Fruit fly (Drosophila melanogaster): ENCODE measurements around the gene CG31294.

CG31294 gene

dm6 chr3R:15716485-15716884 is at the start of gene CG31294:
Gene CG31294 (minus strand): TSS chr3R:15716585.
- TF ChIP-seq ovo (GFP tag; optimal IDR thresholded peaks at IDR 0.05) (no peak), tj (GFP tag; optimal IDR thresholded peaks at IDR 0.05) (no peak), CG5204 (GFP tag; optimal IDR thresholded peaks at IDR 0.05) (no peak), cnc (optimal IDR thresholded peaks at IDR 0.05) (no peak), CG1620 (GFP tag; optimal IDR thresholded peaks at IDR 0.05) (no peak), Crg-1 (GFP tag; optimal IDR thresholded peaks at IDR 0.05) (no peak), CG11617 (GFP tag; optimal IDR thresholded peaks at IDR 0.05) (no peak), Hr96 (GFP tag; optimal IDR thresholded peaks at IDR 0.05) (no peak), Clk (GFP tag; optimal IDR thresholded peaks at IDR 0.05) (no peak), Mnt (GFP tag; optimal IDR thresholded peaks at IDR 0.05) (no peak), CG7101 (tag; optimal IDR thresholded peaks at IDR 0.05) (no peak), pad (GFP tag; optimal IDR thresholded peaks at IDR 0.05) (no peak), bab1 (GFP tag; optimal IDR thresholded peaks at IDR 0.05) (no peak), CG14711 (tag; optimal IDR thresholded peaks at IDR 0.05) (no peak)

dm6 chr3R:15762815-15763214 is 46.4 kb upstream of the CG31294 start, which contains the start of gene CG12784:
Gene CG12784 (plus strand): TSS chr3R:15763115.
- TF ChIP-seq CG14711 (tag; optimal IDR thresholded peaks at IDR 0.05) (no peak), CG1620 (GFP tag; optimal IDR thresholded peaks at IDR 0.05) (no peak), CG7101 (tag; optimal IDR thresholded peaks at IDR 0.05) (no peak), CG33017 (tag; optimal IDR thresholded peaks at IDR 0.05) (no peak), ovo (GFP tag; optimal IDR thresholded peaks at IDR 0.05) (no peak), CG7045 (GFP tag; optimal IDR thresholded peaks at IDR 0.05) (no peak), toe (GFP tag; optimal IDR thresholded peaks at IDR 0.05) (no peak), tj (GFP tag; optimal IDR thresholded peaks at IDR 0.05) (no peak), Crg-1 (GFP tag; optimal IDR thresholded peaks at IDR 0.05) (no peak), bab1 (GFP tag; optimal IDR thresholded peaks at IDR 0.05) (no peak), cnc (optimal IDR thresholded peaks at IDR 0.05) (no peak), Clk (GFP tag; optimal IDR thresholded peaks at IDR 0.05) (no peak), Mnt (GFP tag; optimal IDR thresholded peaks at IDR 0.05) (no peak), pad (GFP tag; optimal IDR thresholded peaks at IDR 0.05) (no peak), Hr96 (GFP tag; optimal IDR thresholded peaks at IDR 0.05) (no peak), kay (GFP tag; ENCODE audit: borderline replicate concordance) (no peak), CG12768 (GFP tag; optimal IDR thresholded peaks at IDR 0.05) (no peak), CG5204 (GFP tag; optimal IDR thresholded peaks at IDR 0.05) (no peak), CG11617 (GFP tag; optimal IDR thresholded peaks at IDR 0.05) (no peak)

dm6 chr3R:15744354-15744753 is 28.0 kb upstream of the CG31294 start, which contains the start of gene CG4520:
Gene CG4520 (plus strand): TSS chr3R:15744654.
- TF ChIP-seq CG7045 (GFP tag; optimal IDR thresholded peaks at IDR 0.05), result no peak
- TF ChIP-seq pad (GFP tag; optimal IDR thresholded peaks at IDR 0.05), result no peak
- TF ChIP-seq CG14711 (tag; optimal IDR thresholded peaks at IDR 0.05), result no peak
- no peak for TF ChIP-seq cic (GFP tag; optimal IDR thresholded peaks at IDR 0.05)
- TF ChIP-seq CG1620 (GFP tag; optimal IDR thresholded peaks at IDR 0.05), result no peak
- no peak for TF ChIP-seq tj (GFP tag; optimal IDR thresholded peaks at IDR 0.05)
- no peak for TF ChIP-seq bab1 (GFP tag; optimal IDR thresholded peaks at IDR 0.05)
- TF ChIP-seq cnc (optimal IDR thresholded peaks at IDR 0.05), result no peak
- no peak for TF ChIP-seq Crg-1 (GFP tag; optimal IDR thresholded peaks at IDR 0.05)
- TF ChIP-seq CG33017 (tag; optimal IDR thresholded peaks at IDR 0.05), result no peak
- no peak for TF ChIP-seq toe (GFP tag; optimal IDR thresholded peaks at IDR 0.05)
- TF ChIP-seq CG12768 (GFP tag; optimal IDR thresholded peaks at IDR 0.05), result no peak

dm6 chr3R:15731446-15731845 is 15.1 kb upstream of the CG31294 start, which contains the start of gene CG34274:
Gene CG34274 (plus strand): TSS chr3R:15731746.
- TF ChIP-seq CG7101 (tag; optimal IDR thresholded peaks at IDR 0.05) (no peak), CG1620 (GFP tag; optimal IDR thresholded peaks at IDR 0.05) (no peak), pad (GFP tag; optimal IDR thresholded peaks at IDR 0.05) (no peak), CG12768 (GFP tag; optimal IDR thresholded peaks at IDR 0.05) (no peak), tj (GFP tag; optimal IDR thresholded peaks at IDR 0.05) (no peak), ovo (GFP tag; optimal IDR thresholded peaks at IDR 0.05) (no peak), CG33017 (tag; optimal IDR thresholded peaks at IDR 0.05) (no peak), CG5204 (GFP tag; optimal IDR thresholded peaks at IDR 0.05) (no peak), toe (GFP tag; optimal IDR thresholded peaks at IDR 0.05) (no peak), Hr96 (GFP tag; optimal IDR thresholded peaks at IDR 0.05) (no peak), Crg-1 (GFP tag; optimal IDR thresholded peaks at IDR 0.05) (no peak), CG11617 (GFP tag; optimal IDR thresholded peaks at IDR 0.05) (no peak), cic (GFP tag; optimal IDR thresholded peaks at IDR 0.05) (no peak), bab1 (GFP tag; optimal IDR thresholded peaks at IDR 0.05) (no peak), kay (GFP tag; ENCODE audit: borderline replicate concordance) (no peak)

dm6 chr3R:15730629-15731028 is 14.2 kb upstream of the CG31294 start:
- TF ChIP-seq ovo (GFP tag; optimal IDR thresholded peaks at IDR 0.05) (no peak), tj (GFP tag; optimal IDR thresholded peaks at IDR 0.05) (no peak), bab1 (GFP tag; optimal IDR thresholded peaks at IDR 0.05) (no peak), pad (GFP tag; optimal IDR thresholded peaks at IDR 0.05) (no peak)

dm6 chr3R:15704376-15704775 is 12.0 kb downstream of the CG31294 start, which contains the start of gene CG5404:
Gene CG5404 (plus strand): TSS chr3R:15704676.
- TF ChIP-seq kay (GFP tag; ENCODE audit: borderline replicate concordance), result no peak
- no peak for TF ChIP-seq Crg-1 (GFP tag; optimal IDR thresholded peaks at IDR 0.05)
- no peak for TF ChIP-seq CG1620 (GFP tag; optimal IDR thresholded peaks at IDR 0.05)
- TF ChIP-seq toe (GFP tag; optimal IDR thresholded peaks at IDR 0.05), result no peak
- TF ChIP-seq CG11617 (GFP tag; optimal IDR thresholded peaks at IDR 0.05), result no peak
- TF ChIP-seq Hr96 (GFP tag; optimal IDR thresholded peaks at IDR 0.05), result no peak
- no peak for TF ChIP-seq CG7101 (tag; optimal IDR thresholded peaks at IDR 0.05)
- no peak for TF ChIP-seq Clk (GFP tag; optimal IDR thresholded peaks at IDR 0.05)

- TF ChIP-seq CG5204 (GFP tag; optimal IDR thresholded peaks at IDR 0.05) (no peak), pad (GFP tag; optimal IDR thresholded peaks at IDR 0.05) (no peak), ovo (GFP tag; optimal IDR thresholded peaks at IDR 0.05) (no peak), cic (GFP tag; optimal IDR thresholded peaks at IDR 0.05) (no peak), tj (GFP tag; optimal IDR thresholded peaks at IDR 0.05) (no peak), CG12768 (GFP tag; optimal IDR thresholded peaks at IDR 0.05) (no peak)
These were observed 15.6 kb downstream of the CG31294 start for dm6 chr3R:15700801-15701200.
